Fruit fly (Drosophila melanogaster) whole organism, embryonic: ENCODE data around the gene CG4730.

Experiments used
- Ada2b ChIP-seq: fragments of 200-800 bp; sonication (Bioruptor generic); IDR thresholded peaks from 2 replicates; pipeline ENCODE4 v1.3.6; 2022; ENCODE audit warnings: missing biosample characterization, missing genetic modification characterization
- Bdp1 ChIP-seq: fragments of 200-800 bp; sonication (Bioruptor generic); optimal IDR thresholded peaks from 3 replicates; lab custom pipeline; 2016; ENCODE audit warnings: missing biosample characterization, missing genetic modification characterization
- CG10209 ChIP-seq: fragments of 200-800 bp; sonication (Bioruptor generic); optimal IDR thresholded peaks from 3 replicates; lab custom pipeline; 2017; ENCODE audit warnings: missing biosample characterization, mild to moderate bottlenecking, missing genetic modification characterization, missing genetic modification reagents
- CG10431 ChIP-seq: fragments of 200-800 bp; sonication (Bioruptor generic); optimal IDR thresholded peaks from 3 replicates; lab custom pipeline; 2018; ENCODE audit warnings: missing biosample characterization, mild to moderate bottlenecking, missing genetic modification characterization
- CG12942 ChIP-seq: fragments of 200-800 bp; sonication (Bioruptor generic); optimal IDR thresholded peaks from 3 replicates; lab custom pipeline; 2016; ENCODE audit warnings: missing biosample characterization, missing genetic modification characterization
- CG13424 ChIP-seq: fragments of 200-800 bp; sonication (Bioruptor generic); optimal IDR thresholded peaks from 2 replicates; lab custom pipeline; 2019; ENCODE audit warnings: missing biosample characterization, mild to moderate bottlenecking, missing genetic modification characterization, moderate library complexity
- CG15601 ChIP-seq: fragments of 200-800 bp; sonication (Bioruptor generic); optimal IDR thresholded peaks from 3 replicates; lab custom pipeline; 2019; ENCODE audit warnings: missing biosample characterization, mild to moderate bottlenecking, missing genetic modification characterization, moderate library complexity
- CG17328 ChIP-seq: fragments of 200-800 bp; sonication (Bioruptor generic); IDR thresholded peaks from 2 replicates; pipeline ENCODE4 v1.3.6; 2022; ENCODE audit warnings: missing biosample characterization, missing genetic modification characterization
- CG2116 ChIP-seq: fragments of 200-800 bp; sonication (Bioruptor generic); optimal IDR thresholded peaks from 3 replicates; lab custom pipeline; 2018; ENCODE audit warnings: missing biosample characterization, mild to moderate bottlenecking, missing genetic modification characterization
- CG2875 ChIP-seq: fragments of 200-800 bp; sonication (Bioruptor generic); optimal IDR thresholded peaks from 2 replicates; lab custom pipeline; 2017; ENCODE audit warnings: missing biosample characterization, mild to moderate bottlenecking, missing genetic modification characterization, missing genetic modification reagents
- CG31388 ChIP-seq: fragments of 200-800 bp; sonication (Bioruptor generic); optimal IDR thresholded peaks from 2 replicates; lab custom pipeline; 2016; ENCODE audit warnings: missing biosample characterization, missing genetic modification characterization
- CG3281 ChIP-seq: fragments of 200-800 bp; sonication (Bioruptor generic); optimal IDR thresholded peaks from 3 replicates; lab custom pipeline; 2017; ENCODE audit warnings: missing biosample characterization, mild to moderate bottlenecking, missing genetic modification characterization
- CG34224 ChIP-seq: fragments of 200-800 bp; sonication (Bioruptor generic); IDR thresholded peaks from 3 replicates; pipeline ENCODE4 v1.3.6; 2022; ENCODE audit warnings: missing biosample characterization, missing genetic modification characterization; ENCODE audit not compliant: partially characterized antibody
- CG4820 ChIP-seq: fragments of 200-800 bp; sonication (Bioruptor generic); optimal IDR thresholded peaks from 3 replicates; lab custom pipeline; 2016; ENCODE audit warnings: missing biosample characterization, missing genetic modification characterization
- CG7357 ChIP-seq: fragments of 200-800 bp; sonication (Bioruptor generic); IDR thresholded peaks from 3 replicates; pipeline ENCODE4 v1.3.6; 2022; ENCODE audit warnings: missing biosample characterization, missing genetic modification characterization
- CG7372 ChIP-seq: fragments of 200-800 bp; sonication (Bioruptor generic); IDR thresholded peaks from 2 replicates; pipeline ENCODE4 v1.3.6; 2022; ENCODE audit warnings: missing biosample characterization, missing genetic modification characterization
- CG9727 ChIP-seq: fragments of 200-800 bp; sonication (Bioruptor generic); optimal IDR thresholded peaks from 3 replicates; lab custom pipeline; 2017; ENCODE audit warnings: missing biosample characterization, mild to moderate bottlenecking, missing genetic modification characterization
- D ChIP-seq, 2 experiments: fragments of 200-800 bp in 1 of 2; fragments of >200 bp in 1 of 2; sonication (Bioruptor generic) in 1 of 2; optimal IDR thresholded peaks; 2 replicates in 1 of 2; 3 replicates in 1 of 2; lab custom pipeline; 2017; ENCODE audit warnings: mild to moderate bottlenecking in 1 of 2, missing biosample characterization in 1 of 2, missing genetic modification characterization in 1 of 2, missing genetic modification reagents in 1 of 2
- Dfd ChIP-seq, 2 experiments: fragments of >200 bp; optimal IDR thresholded peaks; 2 replicates each; lab custom pipeline; 2017; ENCODE audit warnings: missing biosample characterization in 2 of 2, missing genetic modification characterization in 2 of 2
- Gsc ChIP-seq: fragments of 200-800 bp; sonication (Bioruptor generic); IDR thresholded peaks from 2 replicates; pipeline ENCODE4 v1.3.6; 2022; ENCODE audit warnings: missing biosample characterization, missing genetic modification characterization
- HLH54F ChIP-seq: fragments of 200-800 bp; sonication (Bioruptor generic); optimal IDR thresholded peaks from 3 replicates; lab custom pipeline; 2016; ENCODE audit warnings: missing biosample characterization, missing genetic modification characterization
- Hand ChIP-seq: fragments of 200-800 bp; sonication (Bioruptor generic); optimal IDR thresholded peaks from 2 replicates; lab custom pipeline; 2017; ENCODE audit warnings: mild to moderate bottlenecking, missing biosample characterization, missing genetic modification reagents, missing genetic modification characterization
- Hr3 ChIP-seq: fragments of 200-800 bp; sonication (Bioruptor generic); optimal IDR thresholded peaks from 3 replicates; lab custom pipeline; 2016; ENCODE audit warnings: missing biosample characterization, missing genetic modification characterization
- Rx ChIP-seq: fragments of 200-800 bp; sonication (Bioruptor generic); IDR thresholded peaks from 2 replicates; pipeline ENCODE4 v1.3.6; 2022; ENCODE audit warnings: missing biosample characterization, missing genetic modification characterization
- Ssrp ChIP-seq: fragments of 200-800 bp; sonication (Bioruptor generic); optimal IDR thresholded peaks from 2 replicates; lab custom pipeline; 2018; ENCODE audit warnings: missing biosample characterization, mild to moderate bottlenecking, missing genetic modification characterization, moderate library complexity
- TFAM ChIP-seq: fragments of 200-800 bp; sonication (Bioruptor generic); optimal IDR thresholded peaks from 2 replicates; lab custom pipeline; 2017; ENCODE audit warnings: missing biosample characterization, missing genetic modification characterization, inconsistent platforms
- ac ChIP-seq: fragments of 200-800 bp; sonication (Bioruptor generic); optimal IDR thresholded peaks from 3 replicates; lab custom pipeline; 2017; ENCODE audit warnings: missing biosample characterization, mild to moderate bottlenecking, missing genetic modification characterization
- ase ChIP-seq: fragments of 200-800 bp; sonication (Bioruptor generic); IDR thresholded peaks from 3 replicates; pipeline ENCODE4 v1.3.6; 2022; ENCODE audit warnings: missing biosample characterization, missing genetic modification characterization
- az2 ChIP-seq: fragments of 200-800 bp; sonication (Bioruptor generic); optimal IDR thresholded peaks from 3 replicates; lab custom pipeline; 2016; ENCODE audit warnings: missing biosample characterization, missing genetic modification characterization
- btn ChIP-seq: fragments of 200-800 bp; sonication (Bioruptor generic); optimal IDR thresholded peaks from 2 replicates; lab custom pipeline; 2016; ENCODE audit warnings: missing biosample characterization, missing genetic modification characterization
- chinmo ChIP-seq: fragments of 200-800 bp; sonication (Bioruptor generic); IDR thresholded peaks from 4 replicates; pipeline ENCODE4 v1.3.6; 2022; ENCODE audit warnings: missing biosample characterization, missing genetic modification characterization; ENCODE audit not compliant: partially characterized antibody
- da ChIP-seq: fragments of 200-800 bp; sonication (Bioruptor generic); optimal IDR thresholded peaks from 2 replicates; lab custom pipeline; 2016; ENCODE audit warnings: missing biosample characterization, missing genetic modification characterization
- grn ChIP-seq: fragments of 200-800 bp; sonication (Bioruptor generic); optimal IDR thresholded peaks from 3 replicates; lab custom pipeline; 2017; ENCODE audit warnings: missing biosample characterization, missing genetic modification characterization
- ind ChIP-seq: fragments of 200-800 bp; sonication (Bioruptor generic); optimal IDR thresholded peaks from 3 replicates; lab custom pipeline; 2016; ENCODE audit warnings: missing biosample characterization, missing genetic modification characterization
- knrl ChIP-seq: fragments of 200-800 bp; sonication (Bioruptor generic); IDR thresholded peaks from 3 replicates; pipeline ENCODE4 v1.3.6; 2022; ENCODE audit warnings: missing biosample characterization, missing genetic modification characterization; ENCODE audit not compliant: partially characterized antibody
- lab ChIP-seq: fragments of 200-800 bp; sonication (Bioruptor generic); optimal IDR thresholded peaks from 3 replicates; lab custom pipeline; 2017; ENCODE audit warnings: missing biosample characterization, missing genetic modification characterization, mild to moderate bottlenecking, moderate library complexity, missing genetic modification reagents
- lbe ChIP-seq: fragments of 200-800 bp; sonication (Bioruptor generic); optimal IDR thresholded peaks from 2 replicates; lab custom pipeline; 2016; ENCODE audit warnings: missing biosample characterization, mild to moderate bottlenecking, missing genetic modification characterization
- lmd ChIP-seq: fragments of 200-800 bp; sonication (Bioruptor generic); IDR thresholded peaks from 2 replicates; pipeline ENCODE4 v1.3.6; 2022; ENCODE audit warnings: missing biosample characterization, missing genetic modification characterization
- maf-S ChIP-seq: fragments of 200-800 bp; sonication (Bioruptor generic); optimal IDR thresholded peaks from 2 replicates; lab custom pipeline; 2016; ENCODE audit warnings: missing biosample characterization, missing genetic modification characterization
- mam ChIP-seq: fragments of 200-800 bp; sonication (Bioruptor generic); optimal IDR thresholded peaks from 3 replicates; lab custom pipeline; 2016; ENCODE audit warnings: missing biosample characterization, missing genetic modification characterization
- mirr ChIP-seq: fragments of 200-800 bp; sonication (Bioruptor generic); optimal IDR thresholded peaks from 3 replicates; lab custom pipeline; 2018; ENCODE audit warnings: missing biosample characterization, mild to moderate bottlenecking, missing genetic modification characterization
- mld ChIP-seq: fragments of 200-800 bp; sonication (Bioruptor generic); IDR thresholded peaks from 3 replicates; pipeline ENCODE4 v1.3.6; 2022; ENCODE audit warnings: missing biosample characterization, missing genetic modification characterization; ENCODE audit not compliant: partially characterized antibody
- org-1 ChIP-seq: fragments of 200-800 bp; sonication (Bioruptor generic); optimal IDR thresholded peaks from 2 replicates; lab custom pipeline; 2017; ENCODE audit warnings: missing biosample characterization, missing genetic modification characterization
- phol ChIP-seq: fragments of 200-800 bp; sonication (Bioruptor generic); optimal IDR thresholded peaks from 3 replicates; lab custom pipeline; 2018; ENCODE audit warnings: missing biosample characterization, mild to moderate bottlenecking, missing genetic modification characterization, moderate library complexity
- pzg ChIP-seq: fragments of 200-800 bp; sonication (Bioruptor generic); optimal IDR thresholded peaks from 3 replicates; lab custom pipeline; 2018; ENCODE audit warnings: missing biosample characterization, mild to moderate bottlenecking, missing genetic modification characterization, moderate library complexity
- rib ChIP-seq: fragments of 200-800 bp; sonication (Bioruptor generic); IDR thresholded peaks from 2 replicates; pipeline ENCODE4 v1.3.6; 2022; ENCODE audit warnings: missing biosample characterization, missing genetic modification characterization
- sr ChIP-seq: fragments of 200-800 bp; sonication (Bioruptor generic); IDR thresholded peaks from 3 replicates; pipeline ENCODE4 v1.3.6; 2022; ENCODE audit warnings: missing biosample characterization, missing genetic modification characterization
- tio ChIP-seq: fragments of 200-800 bp; sonication (Bioruptor generic); optimal IDR thresholded peaks from 2 replicates; lab custom pipeline; 2017; ENCODE audit warnings: missing biosample characterization, missing genetic modification characterization, inconsistent platforms
- vnd ChIP-seq: fragments of 200-800 bp; sonication (Bioruptor generic); IDR thresholded peaks from 3 replicates; pipeline ENCODE4 v1.3.6; 2022; ENCODE audit warnings: missing biosample characterization, missing genetic modification characterization; ENCODE audit not compliant: partially characterized antibody
- zf30C ChIP-seq: fragments of 200-800 bp; sonication (Bioruptor generic); optimal IDR thresholded peaks from 3 replicates; lab custom pipeline; 2018; ENCODE audit warnings: missing biosample characterization, mild to moderate bottlenecking, missing genetic modification characterization

Gene CG4730

dm6 chr3R:25640463-25640862, 38.0 kb downstream of the CG4730 start (continued):
- TF ChIP-seq TFAM (GFP tag; lab: Kevin White, UChicago), result no peak
- TF ChIP-seq CG7357 (GFP tag; lab: Robert Waterston, UW), result peak; percentile 52; the same call in 2 of the 3 replicates
- TF ChIP-seq Hr3 (GFP tag; lab: Kevin White, UChicago), result peak; percentile 23
- TF ChIP-seq CG2116 (GFP tag; lab: Kevin White, UChicago), result no peak
- no peak for TF ChIP-seq Hand (GFP tag; lab: Kevin White, UChicago)
- TF ChIP-seq knrl (GFP tag; lab: Robert Waterston, UW), result no peak
- TF ChIP-seq HLH54F, result no peak
- TF ChIP-seq org-1 (GFP tag; lab: Kevin White, UChicago), result peak; percentile 35
- TF ChIP-seq btn (GFP tag; lab: Kevin White, UChicago), result no peak
- TF ChIP-seq Ssrp (tag; lab: Kevin White, UChicago), result peak; percentile 30
- no peak for TF ChIP-seq mld (GFP tag; lab: Robert Waterston, UW)
- TF ChIP-seq CG17328 (GFP tag; lab: Robert Waterston, UW), result peak; percentile 63
- no peak for TF ChIP-seq maf-S (GFP tag; lab: Kevin White, UChicago)
- peak; percentile 75 for TF ChIP-seq CG9727
- no peak for TF ChIP-seq CG31388 (GFP tag; lab: Kevin White, UChicago)
- TF ChIP-seq pzg (GFP tag; lab: Kevin White, UChicago), result no peak
- TF ChIP-seq CG15601 (tag; lab: Kevin White, UChicago), result no peak
- TF ChIP-seq Ada2b (GFP tag; lab: Robert Waterston, UW), result peak; percentile 65; the same call in 1 of the 2 replicates
- peak; percentile 55 for TF ChIP-seq az2 (GFP tag; lab: Kevin White, UChicago)
- peak; percentile 51 for TF ChIP-seq lmd (GFP tag; lab: Robert Waterston, UW)
- TF ChIP-seq lab, result peak; percentile 38
- TF ChIP-seq rib (GFP tag; lab: Robert Waterston, UW), result no peak
- TF ChIP-seq ind (GFP tag; lab: Kevin White, UChicago), result peak; percentile 52
- no peak for TF ChIP-seq mirr (GFP tag; lab: Kevin White, UChicago)
- peak; percentile 46 for TF ChIP-seq CG13424 (tag; lab: Kevin White, UChicago)
- TF ChIP-seq sr (GFP tag; lab: Robert Waterston, UW), result no peak
- no peak for TF ChIP-seq da
- TF ChIP-seq lbe, result peak; percentile 96
- peak; percentile 38 for TF ChIP-seq CG10209 (GFP tag; lab: Kevin White, UChicago)
- peak; percentile 14 for TF ChIP-seq CG3281
- no peak for TF ChIP-seq D (optimal IDR thresholded peaks at IDR 0.05; lab: Kevin White, UChicago)
- TF ChIP-seq D (GFP tag; optimal IDR thresholded peaks at IDR 0.05; lab: Kevin White, UChicago), result peak; percentile 58
- no peak for TF ChIP-seq CG12942 (GFP tag; lab: Kevin White, UChicago)
- peak; percentile 16 for TF ChIP-seq mam (GFP tag; lab: Kevin White, UChicago)
- peak; percentile 62 for TF ChIP-seq CG4820
- no peak for TF ChIP-seq Dfd (GFP tag; optimal IDR thresholded peaks at IDR 0.05; lab: Kevin White, UChicago)
- no peak for TF ChIP-seq CG7372 (GFP tag; lab: Robert Waterston, UW)
- no peak for TF ChIP-seq chinmo
- TF ChIP-seq Bdp1 (GFP tag; lab: Kevin White, UChicago), result no peak
- TF ChIP-seq Rx (GFP tag; lab: Robert Waterston, UW), result peak; percentile 45; the same call in 1 of the 2 replicates
- peak; percentile 72 for TF ChIP-seq phol (tag; lab: Kevin White, UChicago)
- peak; percentile 7 for TF ChIP-seq CG2875 (GFP tag; lab: Kevin White, UChicago)
- no peak for TF ChIP-seq CG10431
- TF ChIP-seq zf30C, result peak; percentile 81
- TF ChIP-seq grn, result no peak
- TF ChIP-seq Gsc, result no peak
- TF ChIP-seq vnd (GFP tag; lab: Robert Waterston, UW), result no peak
- peak; percentile 1 for TF ChIP-seq tio
- peak; percentile 47; the same call in 1 of the 3 replicates for TF ChIP-seq ase (GFP tag; lab: Robert Waterston, UW)
- TF ChIP-seq CG34224 (GFP tag; lab: Robert Waterston, UW), result no peak
- peak; percentile 61 for TF ChIP-seq ac (GFP tag; lab: Kevin White, UChicago)
